Fruit fly (Drosophila melanogaster): ENCODE data around the gene CG4238.
A peak's percentile ranks its signal among the peaks of the same experiment; 100 is the strongest.

Gene CG4238

dm6 chr2L:1986343-1987280, 23.0 kb upstream of the CG4238 start (continued):
- peak; percentile 31; the same call in 1 of the 3 replicates for TF ChIP-seq ken (GFP tag; IDR thresholded peaks at IDR 0.05)
- no peak for TF ChIP-seq inv (GFP tag; IDR thresholded peaks at IDR 0.05; ENCODE audit: partially characterized antibody)
- no peak for TF ChIP-seq CG10431 (GFP tag; optimal IDR thresholded peaks at IDR 0.05)
- TF ChIP-seq CG14667 (GFP tag; IDR thresholded peaks at IDR 0.05) = 0 out of 2 replicates have a peak, but pooled peaks have one; percentile 19
- peak; percentile 54 for TF ChIP-seq tin (GFP tag; optimal IDR thresholded peaks at IDR 0.05)
- TF ChIP-seq bigmax (GFP tag; optimal IDR thresholded peaks at IDR 0.05) = no peak
- TF ChIP-seq CG18599 (GFP tag; optimal IDR thresholded peaks at IDR 0.05) = peak; percentile 63
- TF ChIP-seq CG8944 (GFP tag; optimal IDR thresholded peaks at IDR 0.05) = no peak
- TF ChIP-seq insv (GFP tag; optimal IDR thresholded peaks at IDR 0.05) = no peak
- no peak for TF ChIP-seq btn (GFP tag; optimal IDR thresholded peaks at IDR 0.05)
- TF ChIP-seq CG12155 (GFP tag; optimal IDR thresholded peaks at IDR 0.05) = peak; percentile 35
- TF ChIP-seq zfh2 (GFP tag; optimal IDR thresholded peaks at IDR 0.05) = peak; percentile 77
- peak; percentile 45 for TF ChIP-seq CG13624 (GFP tag; optimal IDR thresholded peaks at IDR 0.05)
- TF ChIP-seq gcm2 (GFP tag; optimal IDR thresholded peaks at IDR 0.05) = peak; percentile 21
- peak; percentile 75 for TF ChIP-seq CG9932 (GFP tag; IDR thresholded peaks at IDR 0.05)
- TF ChIP-seq Ssrp (tag; optimal IDR thresholded peaks at IDR 0.05) = peak; percentile 11
- no peak for TF ChIP-seq zf30C (GFP tag; optimal IDR thresholded peaks at IDR 0.05)
- peak; percentile 14 for TF ChIP-seq CG33213 (GFP tag; optimal IDR thresholded peaks at IDR 0.05)
- no peak; the same call in 1 of the 2 replicates for TF ChIP-seq peb (GFP tag; IDR thresholded peaks at IDR 0.05)
- TF ChIP-seq CG12942 (GFP tag; optimal IDR thresholded peaks at IDR 0.05) = no peak
- no peak for TF ChIP-seq hkb (optimal IDR thresholded peaks at IDR 0.05)
- TF ChIP-seq hkb (GFP tag; IDR thresholded peaks at IDR 0.05) = peak; percentile 70
- peak; percentile 47; the same call in 1 of the 3 replicates for TF ChIP-seq zfh1 (GFP tag; IDR thresholded peaks at IDR 0.05)
- no peak for TF ChIP-seq MTF-1 (GFP tag; optimal IDR thresholded peaks at IDR 0.05; ENCODE audit: borderline replicate concordance)
- TF ChIP-seq gsb-n (tag; optimal IDR thresholded peaks at IDR 0.05) = no peak
- TF ChIP-seq Sry-β (GFP tag; optimal IDR thresholded peaks at IDR 0.05) = no peak
- no peak for TF ChIP-seq usp (GFP tag; optimal IDR thresholded peaks at IDR 0.05)
- TF ChIP-seq repo (GFP tag; optimal IDR thresholded peaks at IDR 0.05) = peak; percentile 19
- TF ChIP-seq Aef1 (GFP tag; IDR thresholded peaks at IDR 0.05) = peak; percentile 48; the same call in 2 of the 3 replicates
- TF ChIP-seq ATbp (GFP tag; optimal IDR thresholded peaks at IDR 0.05) = peak; percentile 2
- TF ChIP-seq Neu2 (GFP tag; optimal IDR thresholded peaks at IDR 0.05; ENCODE audit: borderline replicate concordance) = no peak
- TF ChIP-seq toy (GFP tag; IDR thresholded peaks at IDR 0.05) = no peak
- peak; percentile 46 for TF ChIP-seq CG9817 (tag; optimal IDR thresholded peaks at IDR 0.05)
- peak; percentile 17 for TF ChIP-seq sd (tag; optimal IDR thresholded peaks at IDR 0.05)
- TF ChIP-seq MBD-R2 (GFP tag; IDR thresholded peaks at IDR 0.05) = peak; percentile 28; the same call in 1 of the 2 replicates
- TF ChIP-seq Drgx (GFP tag; IDR thresholded peaks at IDR 0.05) = peak; percentile 38; the same call in 1 of the 2 replicates
- peak; percentile 59 for TF ChIP-seq gem (tag; optimal IDR thresholded peaks at IDR 0.05)
- no peak for TF ChIP-seq tna (GFP tag; IDR thresholded peaks at IDR 0.05; ENCODE audit: partially characterized antibody)
- TF ChIP-seq CG7987 (GFP tag; optimal IDR thresholded peaks at IDR 0.05) = peak; percentile 98
- peak; percentile 31; the same call in 1 of the 2 replicates for TF ChIP-seq danr (GFP tag; IDR thresholded peaks at IDR 0.05)
- TF ChIP-seq hbn (GFP tag; IDR thresholded peaks at IDR 0.05; ENCODE audit: partially characterized antibody) = no peak
- peak; percentile 56 for TF ChIP-seq CG1647 (GFP tag; optimal IDR thresholded peaks at IDR 0.05)
- no peak for TF ChIP-seq luna (GFP tag; optimal IDR thresholded peaks at IDR 0.05)
- TF ChIP-seq D (optimal IDR thresholded peaks at IDR 0.05) = no peak
- TF ChIP-seq D (GFP tag; optimal IDR thresholded peaks at IDR 0.05) = no peak
- TF ChIP-seq hb (GFP tag; IDR thresholded peaks at IDR 0.05; ENCODE audit: partially characterized antibody) = no peak
- no peak for TF ChIP-seq CG17568 (GFP tag; optimal IDR thresholded peaks at IDR 0.05)
- TF ChIP-seq Awh (GFP tag; IDR thresholded peaks at IDR 0.05) = no peak
- peak; percentile 56; the same call in 1 of the 2 replicates for TF ChIP-seq CG9215 (GFP tag; IDR thresholded peaks at IDR 0.05)
